Worm (Caenorhabditis elegans) whole organism, young adult: Measurements from ENCODE around the gene ZK829.7.

Experiments
- B0019.2 ChIP-seq: fragments of 200-800 bp; sonication (Bioruptor generic); conservative IDR thresholded peaks from 2 replicates; pipeline ENCODE4 v1.3.6; 2022; ENCODE audit warnings: missing genetic modification reagents, missing genetic modification characterization, missing compliant biosample characterization
- B0261.1 ChIP-seq: sonication (generic microtip); optimal IDR thresholded peaks from 2 replicates; lab custom pipeline; 2016; ENCODE audit warnings: mild to moderate bottlenecking, missing genetic modification characterization, moderate library complexity, missing compliant biosample characterization
- C17E4.6 ChIP-seq: fragments of 200-800 bp; sonication (Bioruptor generic); IDR thresholded peaks from 2 replicates; pipeline ENCODE4 v1.3.6; 2022; ENCODE audit warnings: missing genetic modification reagents, missing genetic modification characterization, missing compliant biosample characterization
- F22D6.2 ChIP-seq: sonication (generic microtip); optimal IDR thresholded peaks from 2 replicates; lab custom pipeline; 2016; ENCODE audit warnings: mild to moderate bottlenecking, missing genetic modification characterization, missing compliant biosample characterization
- F23B12.7 ChIP-seq: sonication (generic microtip); optimal IDR thresholded peaks from 2 replicates; lab custom pipeline; 2017; ENCODE audit warnings: missing genetic modification characterization, mild to moderate bottlenecking, missing compliant biosample characterization, antibody characterized with exemption, moderate library complexity; ENCODE audit not compliant: insufficient read depth
- F52B5.7 ChIP-seq: sonication (generic microtip); optimal IDR thresholded peaks from 2 replicates; lab custom pipeline; 2016; ENCODE audit warnings: mild to moderate bottlenecking, missing genetic modification characterization, missing compliant biosample characterization
- F55B11.4 ChIP-seq: sonication (generic microtip); optimal IDR thresholded peaks from 2 replicates; lab custom pipeline; 2016; ENCODE audit warnings: missing compliant biosample characterization, missing genetic modification characterization, borderline replicate concordance; ENCODE audit not compliant: insufficient read depth
- T26A5.8 ChIP-seq: sonication (generic microtip); optimal IDR thresholded peaks from 2 replicates; lab custom pipeline; 2016; ENCODE audit warnings: missing genetic modification characterization, missing compliant biosample characterization
- Y67H2A.10 ChIP-seq: fragments of 200-800 bp; sonication (Bioruptor generic); conservative IDR thresholded peaks from 2 replicates; pipeline ENCODE4 v1.3.6; 2022; ENCODE audit warnings: missing genetic modification reagents, missing genetic modification characterization, missing compliant biosample characterization
- Y79H2A.3 ChIP-seq: fragments of 200-800 bp; sonication (Bioruptor generic); conservative IDR thresholded peaks from 2 replicates; pipeline ENCODE4 v1.3.6; 2022; ENCODE audit warnings: missing genetic modification reagents, missing genetic modification characterization, missing compliant biosample characterization
- Y95B8A.8 ChIP-seq: fragments of 200-800 bp; sonication (Bioruptor generic); IDR thresholded peaks from 2 replicates; pipeline ENCODE4 v1.3.6; 2022; ENCODE audit warnings: missing genetic modification reagents, missing genetic modification characterization, missing compliant biosample characterization
- ZK185.1 ChIP-seq: sonication (generic microtip); optimal IDR thresholded peaks from 2 replicates; lab custom pipeline; 2016; ENCODE audit warnings: mild to moderate bottlenecking, missing genetic modification characterization, missing compliant biosample characterization; ENCODE audit not compliant: poor library complexity, severe bottlenecking
- ama-1 ChIP-seq, 3 experiments: fragments of 150-350 bp in 1 of 3; sonication (generic microtip) in 2 of 3; optimal IDR thresholded peaks; 2 replicates each; lab custom pipeline; 2014 to 2018; ENCODE audit warnings: missing biosample characterization in 2 of 3, missing genetic modification characterization in 2 of 3, missing genetic modification reagents in 2 of 3
- aptf-3 ChIP-seq: fragments of 200-800 bp; sonication (Bioruptor generic); IDR thresholded peaks from 2 replicates; pipeline ENCODE4 v1.3.6; 2022; ENCODE audit warnings: missing genetic modification characterization, missing compliant biosample characterization
- athp-1 ChIP-seq: sonication (generic microtip); optimal IDR thresholded peaks from 2 replicates; lab custom pipeline; 2017; ENCODE audit warnings: mild to moderate bottlenecking, missing genetic modification characterization, missing compliant biosample characterization
- attf-5 ChIP-seq: fragments of 200-800 bp; sonication (Bioruptor generic); optimal IDR thresholded peaks from 2 replicates; lab custom pipeline; 2018; ENCODE audit warnings: mild to moderate bottlenecking, missing genetic modification characterization, missing compliant biosample characterization
- attf-6 ChIP-seq: fragments of 200-800 bp; sonication (Bioruptor generic); IDR thresholded peaks from 2 replicates; pipeline ENCODE4 v1.3.6; 2022; ENCODE audit warnings: missing genetic modification reagents, missing genetic modification characterization, missing compliant biosample characterization
- bed-2 ChIP-seq: fragments of 200-800 bp; sonication (Bioruptor generic); IDR thresholded peaks from 2 replicates; pipeline ENCODE4 v1.3.6; 2022; ENCODE audit warnings: missing genetic modification reagents, missing genetic modification characterization, missing compliant biosample characterization
- ceh-40 ChIP-seq: fragments of 200-800 bp; sonication (Bioruptor generic); IDR thresholded peaks from 2 replicates; pipeline ENCODE4 v1.3.6; 2022; ENCODE audit warnings: missing genetic modification characterization, missing compliant biosample characterization
- ceh-58 ChIP-seq: fragments of 200-800 bp; sonication (Bioruptor generic); IDR thresholded peaks from 2 replicates; pipeline ENCODE4 v1.3.6; 2022; ENCODE audit warnings: missing genetic modification characterization, missing compliant biosample characterization
- ceh-79 ChIP-seq: sonication (generic microtip); optimal IDR thresholded peaks from 2 replicates; lab custom pipeline; 2017; ENCODE audit warnings: mild to moderate bottlenecking, missing genetic modification characterization, missing compliant biosample characterization
- ceh-91 ChIP-seq: fragments of 200-800 bp; sonication (Bioruptor generic); IDR thresholded peaks from 2 replicates; pipeline ENCODE4 v1.3.6; 2022; ENCODE audit warnings: missing genetic modification reagents, missing genetic modification characterization, missing compliant biosample characterization
- chd-7 ChIP-seq: sonication (generic microtip); optimal IDR thresholded peaks from 2 replicates; lab custom pipeline; 2016; ENCODE audit warnings: mild to moderate bottlenecking, missing genetic modification characterization, moderate library complexity, missing compliant biosample characterization
- die-1 ChIP-seq: sonication (generic microtip); optimal IDR thresholded peaks from 2 replicates; lab custom pipeline; 2016; ENCODE audit warnings: missing genotype, mild to moderate bottlenecking, missing genetic modification characterization, missing compliant biosample characterization
- efl-1 ChIP-seq: fragments of 150-350 bp; optimal IDR thresholded peaks from 2 replicates; lab custom pipeline; 2014; ENCODE audit warnings: missing biosample characterization, missing genetic modification reagents, missing genetic modification characterization
- egl-44 ChIP-seq: fragments of 200-800 bp; sonication (Bioruptor generic); IDR thresholded peaks from 2 replicates; pipeline ENCODE4 v1.3.6; 2022; ENCODE audit warnings: missing genetic modification reagents, missing genetic modification characterization, missing compliant biosample characterization
- ekl-4 ChIP-seq: fragments of 200-800 bp; sonication (Bioruptor generic); IDR thresholded peaks from 2 replicates; pipeline ENCODE4 v1.3.6; 2022; ENCODE audit warnings: missing genetic modification reagents, missing genetic modification characterization, missing compliant biosample characterization
- fkh-3 ChIP-seq: sonication (generic microtip); optimal IDR thresholded peaks from 2 replicates; lab custom pipeline; 2016; ENCODE audit warnings: mild to moderate bottlenecking, missing genetic modification characterization, missing compliant biosample characterization
- hlh-12 ChIP-seq: sonication (generic microtip); optimal IDR thresholded peaks from 2 replicates; lab custom pipeline; 2016; ENCODE audit warnings: missing genetic modification characterization, missing compliant biosample characterization
- hsf-1 ChIP-seq: fragments of 200-800 bp; sonication (Bioruptor generic); IDR thresholded peaks from 2 replicates; pipeline ENCODE4 v1.3.6; 2022; ENCODE audit warnings: missing genetic modification reagents, missing genetic modification characterization, missing compliant biosample characterization
- let-607 ChIP-seq, 2 experiments: fragments of 200-800 bp in 1 of 2; sonication (Bioruptor generic) in 1 of 2; sonication (generic microtip) in 1 of 2; optimal IDR thresholded peaks; 2 replicates each; lab custom pipeline; 2016 to 2018; ENCODE audit warnings: mild to moderate bottlenecking in 2 of 2, missing compliant biosample characterization in 2 of 2, missing genetic modification characterization in 2 of 2, moderate library complexity in 2 of 2, missing genotype in 1 of 2
- lin-26 ChIP-seq: fragments of 200-800 bp; sonication (Bioruptor generic); IDR thresholded peaks from 2 replicates; pipeline ENCODE4 v1.3.6; 2022; ENCODE audit warnings: missing genetic modification reagents, missing genetic modification characterization, missing compliant biosample characterization
- lin-35 ChIP-seq, 3 experiments: fragments of 150-350 bp in 2 of 3; sonication (generic microtip) in 1 of 3; optimal IDR thresholded peaks; 2 replicates each; lab custom pipeline; 2014 to 2018; ENCODE audit warnings: missing biosample characterization in 3 of 3, missing genetic modification characterization in 3 of 3, missing genetic modification reagents in 3 of 3
- lin-54 ChIP-seq: fragments of 200-800 bp; sonication (Bioruptor generic); optimal IDR thresholded peaks from 2 replicates; lab custom pipeline; 2018; ENCODE audit warnings: mild to moderate bottlenecking, missing genetic modification characterization, missing compliant biosample characterization
- lsl-1 ChIP-seq: fragments of 200-800 bp; sonication (Bioruptor generic); optimal IDR thresholded peaks from 2 replicates; lab custom pipeline; 2018; ENCODE audit warnings: mild to moderate bottlenecking, missing genetic modification characterization, moderate library complexity, missing compliant biosample characterization
- madf-8 ChIP-seq: fragments of 200-800 bp; sonication (Bioruptor generic); conservative IDR thresholded peaks from 2 replicates; pipeline ENCODE4 v1.3.6; 2022; ENCODE audit warnings: missing genetic modification reagents, missing genetic modification characterization, missing compliant biosample characterization
- mcd-1 ChIP-seq: fragments of 200-800 bp; sonication (Bioruptor generic); IDR thresholded peaks from 2 replicates; pipeline ENCODE4 v1.3.6; 2022; ENCODE audit warnings: missing genetic modification reagents, missing genetic modification characterization, missing compliant biosample characterization
- mxl-1 ChIP-seq: sonication (generic microtip); optimal IDR thresholded peaks from 2 replicates; lab custom pipeline; 2016; ENCODE audit warnings: missing genetic modification characterization, missing compliant biosample characterization
- nfya-1 ChIP-seq: sonication (generic microtip); optimal IDR thresholded peaks from 2 replicates; lab custom pipeline; 2017; ENCODE audit warnings: antibody characterized with exemption, missing compliant biosample characterization, missing genetic modification characterization, borderline replicate concordance; ENCODE audit not compliant: insufficient read depth
- nfya-2 ChIP-seq: fragments of 200-800 bp; sonication (Bioruptor generic); IDR thresholded peaks from 2 replicates; pipeline ENCODE4 v1.3.6; 2022; ENCODE audit warnings: missing genetic modification reagents, missing genetic modification characterization, missing compliant biosample characterization
- nfyb-1 ChIP-seq: fragments of 200-800 bp; sonication (Bioruptor generic); IDR thresholded peaks from 2 replicates; pipeline ENCODE4 v1.3.6; 2022; ENCODE audit warnings: missing genetic modification reagents, missing genetic modification characterization, missing compliant biosample characterization
- nhr-179 ChIP-seq: sonication (generic microtip); optimal IDR thresholded peaks from 2 replicates; lab custom pipeline; 2016; ENCODE audit warnings: mild to moderate bottlenecking, missing genetic modification characterization, missing compliant biosample characterization
- nhr-90 ChIP-seq: sonication (generic microtip); optimal IDR thresholded peaks from 2 replicates; lab custom pipeline; 2016; ENCODE audit warnings: missing genotype, mild to moderate bottlenecking, missing genetic modification characterization, missing compliant biosample characterization
- rcor-1 ChIP-seq: fragments of 200-800 bp; sonication (Bioruptor generic); IDR thresholded peaks from 2 replicates; pipeline ENCODE4 v1.3.6; 2022; ENCODE audit warnings: missing genetic modification reagents, missing genetic modification characterization, missing compliant biosample characterization
- sea-2 ChIP-seq: fragments of 200-800 bp; sonication (Bioruptor generic); IDR thresholded peaks from 2 replicates; pipeline ENCODE4 v1.3.6; 2022; ENCODE audit warnings: missing genetic modification characterization, missing compliant biosample characterization
- tbp1 ChIP-seq: fragments of 200-800 bp; sonication (Bioruptor generic); optimal IDR thresholded peaks from 2 replicates; lab custom pipeline; 2018; ENCODE audit warnings: mild to moderate bottlenecking, missing genetic modification characterization, missing compliant biosample characterization
- unc-62 ChIP-seq: fragments of 150-350 bp; optimal IDR thresholded peaks from 2 replicates; lab custom pipeline; 2014; ENCODE audit warnings: missing biosample characterization, missing genetic modification reagents, missing genetic modification characterization
- ztf-25 ChIP-seq: fragments of 200-800 bp; sonication (Bioruptor generic); IDR thresholded peaks from 2 replicates; pipeline ENCODE4 v1.3.6; 2022; ENCODE audit warnings: missing genetic modification reagents, missing genetic modification characterization, missing compliant biosample characterization

ZK829.7 gene

ce11 chrIV:11961485-11962255 lies at the start of gene ZK829.7 (continued):
- no peak for TF ChIP-seq ceh-58
- TF ChIP-seq attf-5 (GFP tag; lab: Kevin White, UChicago), result no peak
- peak; percentile 50 for TF ChIP-seq rcor-1
- TF ChIP-seq efl-1, result peak; percentile 82
- no peak for TF ChIP-seq F22D6.2
- no peak for TF ChIP-seq Y67H2A.10 (GFP tag; lab: Robert Waterston, UW)
- no peak for TF ChIP-seq nhr-90 (tag; lab: Kevin White, UChicago)
- TF ChIP-seq B0261.1 (tag; lab: Kevin White, UChicago), result no peak
- TF ChIP-seq ztf-25, result no peak
- TF ChIP-seq F55B11.4, result no peak
- TF ChIP-seq egl-44 (GFP tag; lab: Robert Waterston, UW), result no peak
- no peak for TF ChIP-seq die-1 (tag; lab: Kevin White, UChicago)
- no peak for TF ChIP-seq nfya-2 (GFP tag; lab: Robert Waterston, UW)
- peak; percentile 38; the same call in 1 of the 2 replicates for TF ChIP-seq ekl-4
- no peak for TF ChIP-seq hlh-12
- no peak for TF ChIP-seq nfya-1 (tag; lab: Kevin White, UChicago)
- TF ChIP-seq bed-2 (GFP tag; lab: Robert Waterston, UW), result no peak
- TF ChIP-seq hsf-1 (GFP tag; lab: Robert Waterston, UW), result no peak
- TF ChIP-seq lin-26, result no peak
- peak; percentile 96 for TF ChIP-seq lin-54 (GFP tag; lab: Kevin White, UChicago)
- TF ChIP-seq lsl-1 (GFP tag; lab: Kevin White, UChicago), result peak; percentile 55
- no peak for TF ChIP-seq let-607 (tag; optimal IDR thresholded peaks at IDR 0.05; lab: Kevin White, UChicago)
- no peak for TF ChIP-seq chd-7 (tag; lab: Kevin White, UChicago)
- TF ChIP-seq lin-35 (GFP tag; optimal IDR thresholded peaks at IDR 0.05; lab: Kevin White, UChicago), result peak; percentile 47 to 87 (median 50)
- TF ChIP-seq nfyb-1 (GFP tag; lab: Robert Waterston, UW), result no peak
- TF ChIP-seq F52B5.7 (tag; lab: Kevin White, UChicago), result no peak
- TF ChIP-seq mcd-1 (GFP tag; lab: Robert Waterston, UW), result peak; percentile 67
- peak; percentile 39 for TF ChIP-seq tbp1 (GFP tag; lab: Kevin White, UChicago)
- TF ChIP-seq unc-62 (GFP tag; lab: Kevin White, UChicago), result no peak
- no peak for TF ChIP-seq sea-2 (GFP tag; lab: Robert Waterston, UW)
- peak; percentile 18 for TF ChIP-seq F23B12.7
- no peak for TF ChIP-seq B0019.2 (GFP tag; lab: Robert Waterston, UW)
- TF ChIP-seq ceh-40 (GFP tag; lab: Robert Waterston, UW), result no peak
- no peak for TF ChIP-seq nhr-179 (tag; lab: Kevin White, UChicago)
- TF ChIP-seq ama-1 (optimal IDR thresholded peaks at IDR 0.05; lab: Kevin White, UChicago), result no peak
- TF ChIP-seq ama-1 (GFP tag; optimal IDR thresholded peaks at IDR 0.05; lab: Kevin White, UChicago), result no peak
- TF ChIP-seq madf-8 (GFP tag; lab: Robert Waterston, UW), result peak; percentile 38
- peak; percentile 44 for TF ChIP-seq ZK185.1 (tag; lab: Kevin White, UChicago)
- no peak for TF ChIP-seq T26A5.8 (tag; lab: Kevin White, UChicago)
- TF ChIP-seq Y95B8A.8 (GFP tag; lab: Robert Waterston, UW), result no peak
- no peak for TF ChIP-seq C17E4.6 (GFP tag; lab: Robert Waterston, UW)
- no peak for TF ChIP-seq aptf-3 (GFP tag; lab: Robert Waterston, UW)
- TF ChIP-seq ceh-91, result no peak
- TF ChIP-seq athp-1 (tag; lab: Kevin White, UChicago), result peak; percentile 0
- 0 out of 2 replicates have a peak, but pooled peaks have one; percentile 42 for TF ChIP-seq attf-6 (GFP tag; lab: Robert Waterston, UW)
- TF ChIP-seq fkh-3 (tag; lab: Kevin White, UChicago), result no peak
- TF ChIP-seq ceh-79 (tag; lab: Kevin White, UChicago), result no peak
- no peak for TF ChIP-seq Y79H2A.3 (GFP tag; lab: Robert Waterston, UW)
- TF ChIP-seq mxl-1, result no peak
